Fruit fly (Drosophila melanogaster): ENCODE results near the gene CG44085.
A peak's percentile ranks its signal among the peaks of the same experiment; 100 is the strongest.

DNA sequence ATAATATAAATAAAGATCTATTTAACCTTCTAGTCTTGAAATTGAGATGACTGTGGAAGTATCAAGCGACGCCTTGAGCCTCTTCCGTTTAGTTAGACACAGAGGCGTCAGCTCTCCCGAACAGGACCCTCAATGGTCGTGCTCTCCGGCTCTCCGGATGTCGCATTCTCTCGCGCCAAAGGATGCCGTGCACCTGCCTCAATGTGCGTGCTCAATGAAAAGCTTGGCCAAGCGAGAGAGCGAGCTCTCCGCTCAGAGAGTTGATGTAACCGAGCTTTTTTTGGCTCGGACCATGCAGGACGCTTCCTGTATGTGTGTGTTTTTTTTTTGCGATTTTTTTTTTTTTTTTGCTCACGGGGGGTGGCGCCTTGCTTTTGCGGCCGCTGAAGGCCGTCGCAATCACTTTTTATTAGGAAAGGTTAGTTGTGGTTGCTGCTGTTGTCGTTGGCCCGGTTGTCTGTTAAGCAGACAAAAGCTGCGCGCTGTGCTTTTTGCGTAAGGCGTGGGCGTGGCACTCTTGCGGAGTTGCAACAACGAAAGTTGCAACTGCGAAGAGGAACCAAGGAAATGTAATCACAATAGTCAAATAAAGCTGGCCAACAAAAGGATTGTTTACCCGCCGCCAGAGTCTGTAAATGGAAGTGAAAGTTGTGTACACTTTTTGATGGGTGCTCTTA lies 71.2 kb downstream of the CG44085 start:
- TF ChIP-seq CG10348 (GFP tag; IDR thresholded peaks at IDR 0.05) (no peak), CG13204 (GFP tag; optimal IDR thresholded peaks at IDR 0.05) (peak; percentile 16), CG32121 (GFP tag; IDR thresholded peaks at IDR 0.05) (no peak), CG15710 (tag; optimal IDR thresholded peaks at IDR 0.05) (no peak), Pif1A (GFP tag; optimal IDR thresholded peaks at IDR 0.05) (no peak), CG4496 (GFP tag; IDR thresholded peaks at IDR 0.05) (no peak), Ets98B (GFP tag; IDR thresholded peaks at IDR 0.05) (no peak), Pif1B (GFP tag; optimal IDR thresholded peaks at IDR 0.05) (no peak), CG14655 (GFP tag; optimal IDR thresholded peaks at IDR 0.05) (no peak), gl (tag; optimal IDR thresholded peaks at IDR 0.05) (no peak)
